Worm (Caenorhabditis elegans) whole organism, L3 larva: ENCODE results near the gene K10B4.3.
A peak's percentile ranks its signal among the peaks of the same experiment; 100 is the strongest.

Experiments
- R02D3.7 ChIP-seq: fragments of 150-350 bp; optimal IDR thresholded peaks from 2 replicates; lab custom pipeline; 2014; ENCODE audit warnings: missing biosample characterization, missing genetic modification characterization
- ZK546.5 ChIP-seq: sonication (generic microtip); optimal IDR thresholded peaks from 2 replicates; lab custom pipeline; 2017; ENCODE audit warnings: missing biosample characterization, missing genetic modification characterization
- aly-2 ChIP-seq: fragments of 150-350 bp; optimal IDR thresholded peaks from 2 replicates; lab custom pipeline; 2014; ENCODE audit warnings: missing biosample characterization, missing genetic modification characterization
- ama-1 ChIP-seq: fragments of 150-350 bp; optimal IDR thresholded peaks from 2 replicates; lab custom pipeline; 2018
- ceh-16 ChIP-seq: sonication (generic microtip); optimal IDR thresholded peaks from 2 replicates; lab custom pipeline; 2017; ENCODE audit warnings: missing biosample characterization, missing genetic modification characterization
- ceh-82 ChIP-seq: fragments of 150-350 bp; optimal IDR thresholded peaks from 2 replicates; lab custom pipeline; 2014; ENCODE audit warnings: missing biosample characterization, missing genetic modification characterization
- daf-12 ChIP-seq: fragments of 150-350 bp; optimal IDR thresholded peaks from 2 replicates; lab custom pipeline; 2014; ENCODE audit warnings: missing biosample characterization, missing genetic modification reagents, missing genetic modification characterization
- egl-27 ChIP-seq: sonication (generic microtip); optimal IDR thresholded peaks from 4 replicates; lab custom pipeline; 2017; ENCODE audit warnings: missing biosample characterization, missing genetic modification reagents, missing genetic modification characterization
- egl-5 ChIP-seq: fragments of 150-350 bp; optimal IDR thresholded peaks from 2 replicates; lab custom pipeline; 2017; ENCODE audit warnings: missing biosample characterization, missing genetic modification reagents, missing genetic modification characterization, inconsistent platforms
- elt-1 ChIP-seq: fragments of 150-350 bp; optimal IDR thresholded peaks from 2 replicates; lab custom pipeline; 2014; ENCODE audit warnings: missing biosample characterization, missing genetic modification characterization
- elt-2 ChIP-seq: sonication (generic microtip); optimal IDR thresholded peaks from 2 replicates; lab custom pipeline; 2016; ENCODE audit warnings: missing genetic modification reagents, mild to moderate bottlenecking, missing genetic modification characterization, missing compliant biosample characterization
- elt-3 ChIP-seq, 3 experiments: fragments of 150-350 bp in 1 of 3; sonication (generic microtip) in 2 of 3; optimal IDR thresholded peaks; 2 replicates in 2 of 3; 4 replicates in 1 of 3; lab custom pipeline; 2014 to 2017; ENCODE audit warnings: missing biosample characterization in 3 of 3, missing genetic modification characterization in 3 of 3
- eor-1 ChIP-seq, 2 experiments: fragments of 150-350 bp; optimal IDR thresholded peaks; 2 replicates each; lab custom pipeline; 2014 to 2018; ENCODE audit warnings: missing biosample characterization in 2 of 2, missing genetic modification characterization in 2 of 2
- fkh-10 ChIP-seq: sonication (generic microtip); optimal IDR thresholded peaks from 2 replicates; lab custom pipeline; 2017; ENCODE audit warnings: missing biosample characterization, missing genetic modification reagents, missing genetic modification characterization
- fkh-2 ChIP-seq: fragments of 150-350 bp; optimal IDR thresholded peaks from 2 replicates; lab custom pipeline; 2014; ENCODE audit warnings: missing biosample characterization, missing genetic modification reagents, missing genetic modification characterization
- hmg-11 ChIP-seq: sonication (generic microtip); optimal IDR thresholded peaks from 2 replicates; lab custom pipeline; 2016; ENCODE audit warnings: missing genetic modification characterization, missing compliant biosample characterization
- jun-1 ChIP-seq: fragments of 150-350 bp; optimal IDR thresholded peaks from 2 replicates; lab custom pipeline; 2014; ENCODE audit warnings: missing biosample characterization, missing genetic modification reagents, missing genetic modification characterization
- lin-15B ChIP-seq: fragments of 150-350 bp; optimal IDR thresholded peaks from 2 replicates; lab custom pipeline; 2014; ENCODE audit warnings: missing biosample characterization, missing genetic modification characterization
- lin-39 ChIP-seq: fragments of 150-350 bp; optimal IDR thresholded peaks from 2 replicates; lab custom pipeline; 2018; ENCODE audit warnings: missing biosample characterization, missing genetic modification reagents, missing genetic modification characterization
- lsy-12 ChIP-seq: sonication (generic microtip); optimal IDR thresholded peaks from 2 replicates; lab custom pipeline; 2016; ENCODE audit warnings: mild to moderate bottlenecking, missing genetic modification characterization, missing compliant biosample characterization
- mdl-1 ChIP-seq: fragments of 150-350 bp; optimal IDR thresholded peaks from 2 replicates; lab custom pipeline; 2014; ENCODE audit warnings: missing biosample characterization, missing genetic modification characterization
- mml-1 ChIP-seq: fragments of 150-350 bp; sonication (generic microtip); optimal IDR thresholded peaks from 3 replicates; lab custom pipeline; 2014; ENCODE audit warnings: missing biosample characterization, missing genetic modification characterization
- nfya-1 ChIP-seq: sonication (generic microtip); optimal IDR thresholded peaks from 2 replicates; lab custom pipeline; 2017; ENCODE audit warnings: missing genetic modification characterization, mild to moderate bottlenecking, missing compliant biosample characterization, antibody characterized with exemption, moderate library complexity; ENCODE audit not compliant: insufficient read depth
- nhr-11 ChIP-seq: fragments of 150-350 bp; optimal IDR thresholded peaks from 2 replicates; lab custom pipeline; 2014; ENCODE audit warnings: missing biosample characterization, missing genetic modification characterization
- nhr-23 ChIP-seq: fragments of 150-350 bp; optimal IDR thresholded peaks from 2 replicates; lab custom pipeline; 2014; ENCODE audit warnings: missing biosample characterization, missing genetic modification reagents, missing genetic modification characterization
- nhr-25 ChIP-seq: sonication (generic microtip); optimal IDR thresholded peaks from 2 replicates; lab custom pipeline; 2017; ENCODE audit warnings: missing biosample characterization, missing genetic modification characterization
- nhr-43 ChIP-seq: sonication (generic microtip); optimal IDR thresholded peaks from 2 replicates; lab custom pipeline; 2016; ENCODE audit warnings: mild to moderate bottlenecking, missing genetic modification characterization, missing compliant biosample characterization; ENCODE audit not compliant: poor library complexity, severe bottlenecking
- nhr-76 ChIP-seq: fragments of 150-350 bp; sonication (generic microtip); optimal IDR thresholded peaks from 5 replicates; lab custom pipeline; 2014; ENCODE audit warnings: missing biosample characterization, missing genetic modification characterization
- nhr-77 ChIP-seq: fragments of 150-350 bp; optimal IDR thresholded peaks from 2 replicates; lab custom pipeline; 2014; ENCODE audit warnings: missing biosample characterization, missing genetic modification characterization
- pha-4 ChIP-seq: fragments of 150-350 bp; optimal IDR thresholded peaks from 2 replicates; lab custom pipeline; 2014; ENCODE audit warnings: missing biosample characterization, missing genetic modification reagents, missing genetic modification characterization
- pqm-1 ChIP-seq: fragments of 150-350 bp; optimal IDR thresholded peaks from 2 replicates; lab custom pipeline; 2017; ENCODE audit warnings: missing biosample characterization, missing genetic modification characterization, inconsistent platforms
- snpc-4 ChIP-seq: fragments of 150-350 bp; optimal IDR thresholded peaks from 2 replicates; lab custom pipeline; 2014; ENCODE audit warnings: missing biosample characterization, missing genetic modification characterization
- tbx-2 ChIP-seq: sonication (generic microtip); optimal IDR thresholded peaks from 2 replicates; lab custom pipeline; 2016; ENCODE audit warnings: mild to moderate bottlenecking, missing genetic modification characterization, missing compliant biosample characterization
- unc-39 ChIP-seq: sonication (generic microtip); optimal IDR thresholded peaks from 4 replicates; lab custom pipeline; 2017; ENCODE audit warnings: missing biosample characterization, missing genetic modification characterization
- unc-62 ChIP-seq: fragments of 150-350 bp; sonication (generic microtip); optimal IDR thresholded peaks from 4 replicates; lab custom pipeline; 2014; ENCODE audit warnings: missing biosample characterization, missing genetic modification reagents, missing genetic modification characterization
- ztf-11 ChIP-seq: fragments of 150-350 bp; optimal IDR thresholded peaks from 2 replicates; lab custom pipeline; 2014; ENCODE audit warnings: missing biosample characterization, missing genetic modification characterization
- ztf-4 ChIP-seq: fragments of 150-350 bp; optimal IDR thresholded peaks from 2 replicates; lab custom pipeline; 2014; ENCODE audit warnings: missing biosample characterization, missing genetic modification characterization

K10B4.3 gene

DNA sequence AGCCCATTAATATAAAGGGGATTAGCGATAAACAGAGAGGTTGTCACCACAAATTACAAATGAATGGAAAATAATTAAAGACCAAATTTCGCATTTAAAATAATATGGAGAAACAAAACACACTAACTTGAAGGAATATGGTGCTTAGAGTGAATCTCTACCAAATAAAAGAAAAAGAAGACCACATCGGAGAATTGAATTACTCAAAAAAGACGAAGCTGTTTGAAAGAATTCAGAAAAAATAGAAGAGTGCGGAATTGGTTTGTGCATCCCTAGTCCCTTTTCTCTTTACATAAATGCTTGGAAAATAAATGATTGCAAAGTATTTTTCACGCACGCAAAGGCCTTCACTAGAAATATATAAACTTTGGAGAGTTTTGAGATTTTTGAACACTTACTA, 47.1 kb downstream of the K10B4.3 start:
- TF ChIP-seq nhr-43 (tag; lab: Kevin White, UChicago) (no peak), nhr-77 (tag; lab: Kevin White, UChicago) (no peak), aly-2 (tag; lab: Kevin White, UChicago) (no peak), snpc-4 (tag; lab: Kevin White, UChicago) (no peak), hmg-11 (tag; lab: Kevin White, UChicago) (no peak), ZK546.5 (tag; lab: Kevin White, UChicago) (no peak), ztf-4 (no peak), ceh-82 (tag; lab: Kevin White, UChicago) (no peak), pha-4 (tag; lab: Kevin White, UChicago) (no peak), egl-27 (tag; lab: Kevin White, UChicago) (no peak), elt-3 (tag; optimal IDR thresholded peaks at IDR 0.05; lab: Kevin White, UChicago) (no peak), mdl-1 (tag; lab: Kevin White, UChicago) (no peak)

ce11 chrII:73329-73728, 47.7 kb downstream of the K10B4.3 start:
- TF ChIP-seq egl-27 (tag; lab: Kevin White, UChicago) = no peak
- peak; percentile 95 for TF ChIP-seq fkh-10 (GFP tag; lab: Kevin White, UChicago)

DNA sequence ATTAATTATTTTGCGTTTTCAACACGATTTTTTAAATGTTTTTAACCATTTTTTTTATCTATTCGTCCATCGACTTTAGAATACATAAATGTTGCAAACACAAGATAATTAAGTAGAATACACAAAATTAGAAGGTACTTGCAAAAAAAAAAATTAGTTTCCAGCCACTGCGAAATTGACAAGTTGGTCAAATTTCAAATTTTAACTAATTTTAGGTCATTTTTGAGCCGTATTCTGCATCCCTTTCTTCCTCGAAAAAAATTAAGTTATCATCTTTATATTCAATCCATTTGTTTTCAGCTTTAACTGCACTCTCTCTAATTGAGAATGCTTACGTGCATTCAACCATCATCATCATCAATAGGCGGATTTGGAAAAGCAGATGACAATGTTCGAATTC, 51.7 kb downstream of the K10B4.3 start, which contains the start of gene egl-26:
Gene egl-26, plus strand, starts transcription at position 301 of the 400 bp plus-strand sequence.
- TF ChIP-seq fkh-2 (tag; lab: Kevin White, UChicago) (no peak), jun-1 (tag; lab: Kevin White, UChicago) (no peak), tbx-2 (tag; lab: Kevin White, UChicago) (no peak), unc-62 (no peak), ama-1 (no peak), elt-2 (tag; lab: Kevin White, UChicago) (no peak), nhr-77 (tag; lab: Kevin White, UChicago) (no peak), egl-27 (tag; lab: Kevin White, UChicago) (no peak), daf-12 (no peak), lin-15B (tag; lab: Kevin White, UChicago) (no peak), ceh-16 (no peak), nhr-23 (tag; lab: Kevin White, UChicago) (no peak), ztf-11 (tag; lab: Kevin White, UChicago) (no peak), nfya-1 (tag; lab: Kevin White, UChicago) (no peak), egl-5 (no peak), R02D3.7 (tag; lab: Kevin White, UChicago) (no peak), unc-39 (tag; lab: Kevin White, UChicago) (no peak), lsy-12 (no peak), mdl-1 (tag; lab: Kevin White, UChicago) (no peak)

DNA sequence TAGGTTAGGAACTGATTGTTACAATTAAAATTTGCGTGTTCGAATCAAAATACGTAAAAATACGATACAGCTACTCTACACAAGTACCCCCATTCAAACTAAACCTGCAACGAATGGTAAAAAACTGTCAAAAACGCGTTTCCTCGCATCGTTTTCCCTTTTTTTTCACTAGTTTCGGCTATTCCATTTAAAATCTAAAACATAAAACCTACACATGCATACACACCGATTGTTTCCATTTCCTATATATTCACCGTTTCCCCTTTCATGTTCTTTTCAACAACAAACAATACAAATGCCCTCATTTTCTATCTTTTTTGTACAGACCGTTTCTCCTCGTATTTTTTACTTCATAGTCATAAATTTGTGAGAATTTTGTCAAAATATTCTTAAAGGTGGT, 52.3 kb downstream of the K10B4.3 start:
- no peak for TF ChIP-seq mml-1 (tag; lab: Kevin White, UChicago)
- no peak for TF ChIP-seq egl-27 (tag; lab: Kevin White, UChicago)
- TF ChIP-seq lsy-12 = no peak
- no peak for TF ChIP-seq nfya-1 (tag; lab: Kevin White, UChicago)

DNA sequence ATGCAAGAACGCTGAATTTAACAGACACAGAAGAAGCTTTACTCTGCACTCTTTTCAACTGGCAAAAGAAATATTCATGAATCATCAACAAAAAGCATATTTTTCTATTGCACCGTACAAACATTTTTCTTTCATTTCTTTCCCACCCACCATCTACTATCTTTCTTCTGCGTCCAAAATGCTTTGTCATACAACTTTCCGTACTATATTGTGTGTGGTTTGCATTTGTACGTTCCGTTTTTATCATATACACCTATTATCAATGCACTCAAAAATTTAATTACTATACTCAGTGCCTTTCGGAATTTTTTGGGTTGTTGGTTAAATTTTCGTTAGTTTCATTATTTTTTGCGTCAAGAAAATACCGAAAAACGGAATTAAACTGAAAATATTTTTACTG, 53.4 kb downstream of the K10B4.3 start:
- TF ChIP-seq elt-2 (tag; lab: Kevin White, UChicago) (peak; percentile 41), pqm-1 (tag; lab: Kevin White, UChicago) (peak; percentile 27), nhr-76 (tag; lab: Kevin White, UChicago) (no peak)

- TF ChIP-seq nhr-11 (tag; lab: Kevin White, UChicago) = no peak
- peak; percentile 76 for TF ChIP-seq nhr-23 (tag; lab: Kevin White, UChicago)
- peak; percentile 3 for TF ChIP-seq lin-39 (tag; lab: Kevin White, UChicago)
- TF ChIP-seq pha-4 (tag; lab: Kevin White, UChicago) = peak; percentile 27
- TF ChIP-seq ztf-4 = no peak
- peak; percentile 28 for TF ChIP-seq jun-1 (tag; lab: Kevin White, UChicago)
- peak in 1 of 3 experiments; percentile 53 for TF ChIP-seq elt-3 (tag; optimal IDR thresholded peaks at IDR 0.05; lab: Kevin White, UChicago)
- TF ChIP-seq nhr-25 (tag; lab: Kevin White, UChicago) = peak; percentile 90
- TF ChIP-seq elt-1 (tag; lab: Kevin White, UChicago) = no peak
- TF ChIP-seq nhr-43 (tag; lab: Kevin White, UChicago) = peak; percentile 72
- TF ChIP-seq elt-2 (tag; lab: Kevin White, UChicago) = peak; percentile 3
- no peak for TF ChIP-seq ztf-11 (tag; lab: Kevin White, UChicago)
- peak; percentile 10 for TF ChIP-seq nfya-1 (tag; lab: Kevin White, UChicago)
- TF ChIP-seq mml-1 (tag; lab: Kevin White, UChicago) = no peak
- no peak for TF ChIP-seq eor-1 (tag; optimal IDR thresholded peaks at IDR 0.05; lab: Kevin White, UChicago)
- TF ChIP-seq hmg-11 (tag; lab: Kevin White, UChicago) = peak; percentile 56
- no peak for TF ChIP-seq ZK546.5 (tag; lab: Kevin White, UChicago)
- TF ChIP-seq, all 47 proteins: peak for 10
These were observed 54.7 kb downstream of the K10B4.3 start for ce11 chrII:66322-66721.
